Fruit fly (Drosophila melanogaster): Measurements from ENCODE around the gene CG32772.

DNA sequence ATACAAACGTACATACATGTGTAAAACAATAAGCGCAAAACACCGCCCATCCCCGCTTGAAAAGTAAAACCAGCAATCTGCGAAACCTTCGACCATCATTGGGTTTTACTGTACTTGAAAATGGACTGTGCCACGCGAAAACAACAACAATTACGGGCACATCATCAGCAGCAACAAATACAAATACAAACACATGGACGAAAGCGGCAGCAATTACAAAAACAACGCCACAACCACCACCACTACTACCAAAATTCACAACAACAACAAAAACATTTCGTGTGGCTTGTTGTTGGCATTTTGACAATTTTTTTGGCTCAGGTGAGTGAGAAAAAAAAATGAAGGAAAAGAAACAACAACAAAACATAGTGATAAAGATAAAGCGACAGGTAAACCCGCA lies 31.6 kb downstream of the CG32772 start:
- TF ChIP-seq psq (optimal IDR thresholded peaks at IDR 0.05), result no peak
- no peak for TF ChIP-seq usp (GFP tag; optimal IDR thresholded peaks at IDR 0.05)
- TF ChIP-seq CG8478 (optimal IDR thresholded peaks at IDR 0.05), result no peak
- no peak for TF ChIP-seq pan (optimal IDR thresholded peaks at IDR 0.05)
- TF ChIP-seq EcR (GFP tag; optimal IDR thresholded peaks at IDR 0.05), result no peak
- no peak for TF ChIP-seq Dll (optimal IDR thresholded peaks at IDR 0.05)

Data from whole organism.